Worm (Caenorhabditis elegans) whole organism, young adult: ENCODE data around the gene F09E5.8.

Experiments
- C06A6.2 ChIP-seq: fragments of 200-800 bp; sonication (Bioruptor generic); conservative IDR thresholded peaks from 2 replicates; pipeline ENCODE4 v1.3.6; 2022; ENCODE audit warnings: missing genetic modification characterization, missing compliant biosample characterization
- F33H1.4 ChIP-seq: fragments of 200-800 bp; sonication (Bioruptor generic); IDR thresholded peaks from 2 replicates; pipeline ENCODE4 v1.3.6; 2022; ENCODE audit warnings: missing genetic modification reagents, missing genetic modification characterization, missing compliant biosample characterization
- F55B11.4 ChIP-seq: sonication (generic microtip); optimal IDR thresholded peaks from 2 replicates; lab custom pipeline; 2016; ENCODE audit warnings: missing compliant biosample characterization, missing genetic modification characterization, borderline replicate concordance; ENCODE audit not compliant: insufficient read depth
- F57A8.1 ChIP-seq: fragments of 200-800 bp; sonication (Bioruptor generic); optimal IDR thresholded peaks from 2 replicates; lab custom pipeline; 2018; ENCODE audit warnings: mild to moderate bottlenecking, missing genetic modification characterization, moderate library complexity, missing compliant biosample characterization
- K12H6.12 ChIP-seq: fragments of 200-800 bp; sonication (Bioruptor generic); optimal IDR thresholded peaks from 2 replicates; lab custom pipeline; 2018; ENCODE audit warnings: mild to moderate bottlenecking, missing genetic modification characterization, missing compliant biosample characterization
- Y53F4B.3 ChIP-seq: fragments of 200-800 bp; sonication (Bioruptor generic); IDR thresholded peaks from 2 replicates; pipeline ENCODE4 v1.3.6; 2022; ENCODE audit warnings: missing genetic modification reagents, missing genetic modification characterization, missing compliant biosample characterization
- Y67H2A.10 ChIP-seq: fragments of 200-800 bp; sonication (Bioruptor generic); conservative IDR thresholded peaks from 2 replicates; pipeline ENCODE4 v1.3.6; 2022; ENCODE audit warnings: missing genetic modification reagents, missing genetic modification characterization, missing compliant biosample characterization
- Y95B8A.8 ChIP-seq: fragments of 200-800 bp; sonication (Bioruptor generic); IDR thresholded peaks from 2 replicates; pipeline ENCODE4 v1.3.6; 2022; ENCODE audit warnings: missing genetic modification reagents, missing genetic modification characterization, missing compliant biosample characterization
- akir-1 ChIP-seq: fragments of 200-800 bp; sonication (Bioruptor generic); optimal IDR thresholded peaks from 2 replicates; lab custom pipeline; 2018; ENCODE audit warnings: mild to moderate bottlenecking, missing genetic modification characterization, moderate library complexity, missing compliant biosample characterization
- aptf-2 ChIP-seq: fragments of 200-800 bp; sonication (Bioruptor generic); conservative IDR thresholded peaks from 2 replicates; pipeline ENCODE4 v1.3.6; 2022; ENCODE audit warnings: missing genetic modification reagents, missing genetic modification characterization, missing compliant biosample characterization
- aptf-3 ChIP-seq: fragments of 200-800 bp; sonication (Bioruptor generic); IDR thresholded peaks from 2 replicates; pipeline ENCODE4 v1.3.6; 2022; ENCODE audit warnings: missing genetic modification characterization, missing compliant biosample characterization
- attf-5 ChIP-seq: fragments of 200-800 bp; sonication (Bioruptor generic); optimal IDR thresholded peaks from 2 replicates; lab custom pipeline; 2018; ENCODE audit warnings: mild to moderate bottlenecking, missing genetic modification characterization, missing compliant biosample characterization
- bed-1 ChIP-seq: fragments of 200-800 bp; sonication (Bioruptor generic); IDR thresholded peaks from 2 replicates; pipeline ENCODE4 v1.3.6; 2022; ENCODE audit warnings: missing genetic modification reagents, missing genetic modification characterization, missing compliant biosample characterization
- cebp-1 ChIP-seq, 2 experiments: fragments of 200-800 bp in 1 of 2; sonication (Bioruptor generic) in 1 of 2; sonication (generic microtip) in 1 of 2; IDR thresholded peaks in 1 of 2; optimal IDR thresholded peaks in 1 of 2; 2 replicates each; pipeline versions ENCODE4 v1.3.6 to Lab custom; 2017 to 2022; ENCODE audit warnings: missing compliant biosample characterization in 2 of 2, missing genetic modification characterization in 2 of 2, mild to moderate bottlenecking in 1 of 2, missing genetic modification reagents in 1 of 2, moderate library complexity in 1 of 2
- ceh-58 ChIP-seq: fragments of 200-800 bp; sonication (Bioruptor generic); IDR thresholded peaks from 2 replicates; pipeline ENCODE4 v1.3.6; 2022; ENCODE audit warnings: missing genetic modification characterization, missing compliant biosample characterization
- die-1 ChIP-seq: sonication (generic microtip); optimal IDR thresholded peaks from 2 replicates; lab custom pipeline; 2016; ENCODE audit warnings: missing genotype, mild to moderate bottlenecking, missing genetic modification characterization, missing compliant biosample characterization
- egl-18 ChIP-seq: fragments of 200-800 bp; sonication (Bioruptor generic); IDR thresholded peaks from 2 replicates; pipeline ENCODE4 v1.3.6; 2022; ENCODE audit warnings: missing genetic modification reagents, missing genetic modification characterization, missing compliant biosample characterization
- ekl-4 ChIP-seq: fragments of 200-800 bp; sonication (Bioruptor generic); IDR thresholded peaks from 2 replicates; pipeline ENCODE4 v1.3.6; 2022; ENCODE audit warnings: missing genetic modification reagents, missing genetic modification characterization, missing compliant biosample characterization
- hlh-12 ChIP-seq: sonication (generic microtip); optimal IDR thresholded peaks from 2 replicates; lab custom pipeline; 2016; ENCODE audit warnings: missing genetic modification characterization, missing compliant biosample characterization
- hmg-1.2 ChIP-seq: fragments of 200-800 bp; sonication (Bioruptor generic); IDR thresholded peaks from 2 replicates; pipeline ENCODE4 v1.3.6; 2022; ENCODE audit warnings: missing genetic modification reagents, missing genetic modification characterization, missing compliant biosample characterization
- hsf-1 ChIP-seq: fragments of 200-800 bp; sonication (Bioruptor generic); IDR thresholded peaks from 2 replicates; pipeline ENCODE4 v1.3.6; 2022; ENCODE audit warnings: missing genetic modification reagents, missing genetic modification characterization, missing compliant biosample characterization
- lag-1 ChIP-seq: fragments of 200-800 bp; sonication (Bioruptor generic); IDR thresholded peaks from 2 replicates; pipeline ENCODE4 v1.3.6; 2022; ENCODE audit warnings: missing genetic modification reagents, missing genetic modification characterization, missing compliant biosample characterization
- let-607 ChIP-seq, 2 experiments: fragments of 200-800 bp in 1 of 2; sonication (Bioruptor generic) in 1 of 2; sonication (generic microtip) in 1 of 2; optimal IDR thresholded peaks; 2 replicates each; lab custom pipeline; 2016 to 2018; ENCODE audit warnings: mild to moderate bottlenecking in 2 of 2, missing compliant biosample characterization in 2 of 2, missing genetic modification characterization in 2 of 2, moderate library complexity in 2 of 2, missing genotype in 1 of 2
- lin-26 ChIP-seq: fragments of 200-800 bp; sonication (Bioruptor generic); IDR thresholded peaks from 2 replicates; pipeline ENCODE4 v1.3.6; 2022; ENCODE audit warnings: missing genetic modification reagents, missing genetic modification characterization, missing compliant biosample characterization
- lin-35 ChIP-seq, 3 experiments: fragments of 150-350 bp in 2 of 3; sonication (generic microtip) in 1 of 3; optimal IDR thresholded peaks; 2 replicates each; lab custom pipeline; 2014 to 2018; ENCODE audit warnings: missing biosample characterization in 3 of 3, missing genetic modification characterization in 3 of 3, missing genetic modification reagents in 3 of 3
- lsy-27 ChIP-seq: sonication (generic microtip); optimal IDR thresholded peaks from 2 replicates; lab custom pipeline; 2017; ENCODE audit warnings: missing genetic modification characterization, mild to moderate bottlenecking, missing compliant biosample characterization, antibody characterized with exemption, missing genotype, borderline replicate concordance; ENCODE audit not compliant: insufficient read depth
- mes-4 ChIP-seq: sonication (generic microtip); optimal IDR thresholded peaks from 2 replicates; lab custom pipeline; 2016; ENCODE audit warnings: missing genotype, missing genetic modification characterization, missing compliant biosample characterization
- nfya-1 ChIP-seq: sonication (generic microtip); optimal IDR thresholded peaks from 2 replicates; lab custom pipeline; 2017; ENCODE audit warnings: antibody characterized with exemption, missing compliant biosample characterization, missing genetic modification characterization, borderline replicate concordance; ENCODE audit not compliant: insufficient read depth
- nfya-2 ChIP-seq: fragments of 200-800 bp; sonication (Bioruptor generic); IDR thresholded peaks from 2 replicates; pipeline ENCODE4 v1.3.6; 2022; ENCODE audit warnings: missing genetic modification reagents, missing genetic modification characterization, missing compliant biosample characterization
- nfyb-1 ChIP-seq: fragments of 200-800 bp; sonication (Bioruptor generic); IDR thresholded peaks from 2 replicates; pipeline ENCODE4 v1.3.6; 2022; ENCODE audit warnings: missing genetic modification reagents, missing genetic modification characterization, missing compliant biosample characterization
- nhr-120 ChIP-seq: fragments of 200-800 bp; sonication (Bioruptor generic); IDR thresholded peaks from 2 replicates; pipeline ENCODE4 v1.3.6; 2022; ENCODE audit warnings: missing genetic modification characterization, missing compliant biosample characterization
- nhr-80 ChIP-seq: sonication (generic microtip); optimal IDR thresholded peaks from 2 replicates; lab custom pipeline; 2016; ENCODE audit warnings: missing genetic modification characterization, missing compliant biosample characterization
- pha-4 ChIP-seq: fragments of 150-350 bp; sonication (generic microtip); optimal IDR thresholded peaks from 2 replicates; lab custom pipeline; 2014; ENCODE audit warnings: missing biosample characterization, missing genetic modification reagents, missing genetic modification characterization
- rec-8 ChIP-seq, 2 experiments: sonication (generic microtip); optimal IDR thresholded peaks; 2 replicates each; lab custom pipeline; 2016; ENCODE audit warnings: mild to moderate bottlenecking in 2 of 2, missing genetic modification characterization in 2 of 2, missing genetic modification reagents in 2 of 2, missing genotype in 2 of 2, missing biosample characterization in 1 of 2, missing compliant biosample characterization in 1 of 2, moderate library complexity in 1 of 2
- snpc-1.1 ChIP-seq: sonication (generic microtip); optimal IDR thresholded peaks from 2 replicates; lab custom pipeline; 2017; ENCODE audit warnings: missing genetic modification characterization, mild to moderate bottlenecking, missing compliant biosample characterization, antibody characterized with exemption, moderate library complexity, missing genotype, missing genetic modification reagents; ENCODE audit not compliant: insufficient read depth
- snpc-1.3 ChIP-seq: sonication (generic microtip); optimal IDR thresholded peaks from 2 replicates; lab custom pipeline; 2017; ENCODE audit warnings: missing genetic modification characterization, mild to moderate bottlenecking, missing compliant biosample characterization, antibody characterized with exemption, moderate library complexity, missing genotype, missing genetic modification reagents; ENCODE audit not compliant: insufficient read depth
- somi-1 ChIP-seq: fragments of 200-800 bp; sonication (Bioruptor generic); optimal IDR thresholded peaks from 2 replicates; lab custom pipeline; 2018; ENCODE audit warnings: mild to moderate bottlenecking, missing genetic modification characterization, missing compliant biosample characterization
- sptf-2 ChIP-seq: fragments of 200-800 bp; sonication (Bioruptor generic); optimal IDR thresholded peaks from 2 replicates; lab custom pipeline; 2018; ENCODE audit warnings: mild to moderate bottlenecking, missing genetic modification characterization, missing compliant biosample characterization
- tbx-9 ChIP-seq: sonication (generic microtip); optimal IDR thresholded peaks from 2 replicates; lab custom pipeline; 2016; ENCODE audit warnings: borderline replicate concordance, missing genetic modification characterization, inconsistent platforms, missing compliant biosample characterization
- unc-130 ChIP-seq: sonication (generic microtip); optimal IDR thresholded peaks from 2 replicates; lab custom pipeline; 2016; ENCODE audit warnings: missing genetic modification reagents, missing genetic modification characterization, missing compliant biosample characterization
- unc-62 ChIP-seq: fragments of 150-350 bp; optimal IDR thresholded peaks from 2 replicates; lab custom pipeline; 2014; ENCODE audit warnings: missing biosample characterization, missing genetic modification reagents, missing genetic modification characterization
- xnd-1 ChIP-seq: sonication (generic microtip); optimal IDR thresholded peaks from 2 replicates; lab custom pipeline; 2016; ENCODE audit warnings: missing genotype, missing genetic modification reagents, missing genetic modification characterization, missing compliant biosample characterization
- ztf-22 ChIP-seq: fragments of 200-800 bp; sonication (Bioruptor generic); optimal IDR thresholded peaks from 2 replicates; lab custom pipeline; 2018; ENCODE audit warnings: mild to moderate bottlenecking, missing genetic modification characterization, moderate library complexity, missing compliant biosample characterization
- ztf-3 ChIP-seq: fragments of 200-800 bp; sonication (Bioruptor generic); optimal IDR thresholded peaks from 2 replicates; lab custom pipeline; 2018; ENCODE audit warnings: mild to moderate bottlenecking, missing genetic modification characterization, missing compliant biosample characterization
- ztf-6 ChIP-seq: fragments of 200-800 bp; sonication (Bioruptor generic); IDR thresholded peaks from 2 replicates; pipeline ENCODE4 v1.3.6; 2022; ENCODE audit warnings: missing genetic modification reagents, missing genetic modification characterization, missing compliant biosample characterization

F09E5.8 gene

DNA sequence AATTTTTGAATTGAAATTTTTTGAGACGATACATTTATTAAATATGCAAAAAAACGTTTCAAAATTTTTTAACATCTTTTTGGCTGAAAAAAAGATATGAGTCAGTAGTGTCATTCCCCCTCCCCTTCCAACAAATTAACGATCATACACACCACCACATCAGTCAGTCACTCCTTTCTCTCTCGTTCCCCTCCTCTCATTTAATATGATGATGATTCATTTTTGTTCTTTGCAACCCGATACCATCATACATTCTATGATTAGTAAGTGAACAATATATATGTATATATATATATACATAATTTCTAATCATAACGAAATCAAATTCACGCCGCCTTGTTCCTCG lies 13.0 kb upstream of the F09E5.8 start:
- TF ChIP-seq snpc-1.1 = no peak
- TF ChIP-seq ztf-6 = no peak
- TF ChIP-seq aptf-3 (GFP tag; lab: Robert Waterston, UW) = no peak
- TF ChIP-seq nhr-80 = peak; percentile 31
- TF ChIP-seq ceh-58 (GFP tag; lab: Robert Waterston, UW) = no peak
- TF ChIP-seq lin-26 (GFP tag; lab: Robert Waterston, UW) = 0 out of 2 replicates have a peak, but pooled peaks have one; percentile 8
- peak; percentile 21 for TF ChIP-seq unc-62 (GFP tag; lab: Kevin White, UChicago)
- TF ChIP-seq, all 124 proteins: peak for 3

DNA sequence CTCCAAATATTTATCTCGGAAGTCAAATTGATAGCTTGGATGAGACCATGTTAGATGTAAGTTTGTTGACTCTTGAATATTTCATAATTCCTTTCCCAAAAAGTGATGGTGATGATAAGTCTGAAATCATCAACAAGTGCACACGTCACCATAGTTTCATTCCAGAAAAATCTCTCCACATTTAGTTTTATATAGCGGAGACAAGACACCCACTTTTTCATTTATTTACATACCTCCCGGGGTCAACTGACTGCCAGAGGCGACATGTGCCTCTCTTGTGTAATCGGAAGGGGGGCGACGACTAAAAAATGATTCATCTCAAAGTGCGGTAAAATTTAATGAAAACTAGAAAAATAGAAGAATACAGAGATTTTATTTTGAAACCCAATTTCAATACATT lies 12.2 kb upstream of the F09E5.8 start:
- TF ChIP-seq ztf-22 (GFP tag; lab: Kevin White, UChicago) = no peak
- TF ChIP-seq nhr-120 = no peak
- TF ChIP-seq hlh-12 (tag; lab: Kevin White, UChicago) = no peak
- no peak for TF ChIP-seq egl-18
- peak; percentile 74 for TF ChIP-seq cebp-1 (GFP tag; IDR thresholded peaks at IDR 0.05; lab: Robert Waterston, UW)
- peak; percentile 82 for TF ChIP-seq cebp-1 (tag; optimal IDR thresholded peaks at IDR 0.05; lab: Kevin White, UChicago)
- TF ChIP-seq F33H1.4 = no peak
- TF ChIP-seq somi-1 (GFP tag; lab: Kevin White, UChicago) = no peak
- TF ChIP-seq lin-26 (GFP tag; lab: Robert Waterston, UW) = 0 out of 2 replicates have a peak, but pooled peaks have one; percentile 17
- no peak for TF ChIP-seq Y95B8A.8 (GFP tag; lab: Robert Waterston, UW)
- no peak for TF ChIP-seq bed-1 (GFP tag; lab: Robert Waterston, UW)
- TF ChIP-seq let-607 (tag; optimal IDR thresholded peaks at IDR 0.05; lab: Kevin White, UChicago) = peak in 1 of 2 experiments; percentile 2
- no peak for TF ChIP-seq unc-130 (GFP tag; lab: Kevin White, UChicago)
- TF ChIP-seq pha-4 = peak; percentile 56
- no peak for TF ChIP-seq lin-35 (GFP tag; optimal IDR thresholded peaks at IDR 0.05; lab: Kevin White, UChicago)
- TF ChIP-seq nfya-1 = no peak
- TF ChIP-seq lag-1 (GFP tag; lab: Robert Waterston, UW) = no peak
- peak; percentile 54 for TF ChIP-seq attf-5 (GFP tag; lab: Kevin White, UChicago)
- 0 out of 2 replicates have a peak, but pooled peaks have one; percentile 10 for TF ChIP-seq ekl-4 (GFP tag; lab: Robert Waterston, UW)
- no peak for TF ChIP-seq rec-8 (tag; optimal IDR thresholded peaks at IDR 0.05; lab: Kevin White, UChicago)
- 0 out of 2 replicates have a peak, but pooled peaks have one; percentile 12 for TF ChIP-seq C06A6.2 (GFP tag; lab: Robert Waterston, UW)
- 0 out of 2 replicates have a peak, but pooled peaks have one; percentile 35 for TF ChIP-seq hsf-1
- peak; percentile 18 for TF ChIP-seq nhr-80
- TF ChIP-seq F57A8.1 = no peak
- TF ChIP-seq snpc-1.3 (tag; lab: Kevin White, UChicago) = no peak

DNA sequence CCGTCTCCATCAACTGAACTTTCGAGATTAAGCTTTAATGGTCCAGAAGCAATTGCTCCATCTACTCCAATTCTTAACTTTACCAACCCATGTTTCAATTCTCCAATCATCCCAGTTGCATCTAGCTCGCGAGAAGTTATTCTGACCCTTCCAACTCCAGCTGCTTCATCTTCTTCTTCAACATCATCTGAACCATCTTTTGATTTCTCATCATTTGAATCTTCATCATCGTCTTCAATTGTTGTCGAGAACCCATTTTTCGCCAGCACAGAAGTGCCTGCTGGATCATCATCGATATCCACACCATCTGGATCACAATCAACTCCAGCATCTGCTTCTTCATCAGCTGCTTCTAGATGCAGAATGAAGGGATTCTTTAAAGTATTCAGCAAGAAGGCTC lies 10.9 kb upstream of the F09E5.8 start:
- TF ChIP-seq xnd-1 (tag; lab: Kevin White, UChicago) = no peak
- TF ChIP-seq lsy-27 (tag; lab: Kevin White, UChicago) = no peak
- TF ChIP-seq Y67H2A.10 (GFP tag; lab: Robert Waterston, UW) = no peak
- TF ChIP-seq aptf-2 = no peak
- TF ChIP-seq sptf-2 (GFP tag; lab: Kevin White, UChicago) = no peak
- no peak for TF ChIP-seq akir-1 (GFP tag; lab: Kevin White, UChicago)
- no peak for TF ChIP-seq mes-4 (tag; lab: Kevin White, UChicago)
- TF ChIP-seq tbx-9 (tag; lab: Kevin White, UChicago) = no peak
- no peak for TF ChIP-seq nfyb-1 (GFP tag; lab: Robert Waterston, UW)
- no peak for TF ChIP-seq somi-1 (GFP tag; lab: Kevin White, UChicago)
- TF ChIP-seq hmg-1.2 (GFP tag; lab: Robert Waterston, UW) = no peak
- TF ChIP-seq Y53F4B.3 = no peak
- TF ChIP-seq nfya-2 (GFP tag; lab: Robert Waterston, UW) = no peak
- TF ChIP-seq F55B11.4 (tag; lab: Kevin White, UChicago) = no peak
- no peak for TF ChIP-seq K12H6.12 (tag; lab: Kevin White, UChicago)
- no peak for TF ChIP-seq ztf-3
- no peak for TF ChIP-seq die-1 (tag; lab: Kevin White, UChicago)
